Fruit fly (Drosophila melanogaster): ENCODE results near the gene CG11983.
A peak's percentile ranks its signal among the peaks of the same experiment; 100 is the strongest.

CG11983 gene

dm6 chr3R:8960329-8960728 lies 47.8 kb upstream of the CG11983 start (continued):
- no peak for TF ChIP-seq gce (GFP tag; IDR thresholded peaks at IDR 0.05)
- no peak for TF ChIP-seq B-H1 (GFP tag; IDR thresholded peaks at IDR 0.05)
- TF ChIP-seq YL-1 (GFP tag; optimal IDR thresholded peaks at IDR 0.05), result no peak
- no peak for TF ChIP-seq ftz-f1 (GFP tag; optimal IDR thresholded peaks at IDR 0.05)
- no peak for TF ChIP-seq Gug (GFP tag; IDR thresholded peaks at IDR 0.05)
- no peak for TF ChIP-seq CG16815 (GFP tag; optimal IDR thresholded peaks at IDR 0.05)
- TF ChIP-seq Hr51 (GFP tag; optimal IDR thresholded peaks at IDR 0.05), result peak in 1 of 2 experiments; percentile 86
- TF ChIP-seq hb (GFP tag; IDR thresholded peaks at IDR 0.05; ENCODE audit: partially characterized antibody), result no peak
- peak in 1 of 2 experiments; percentile 32 for TF ChIP-seq eve (GFP tag; optimal IDR thresholded peaks at IDR 0.05)
- TF ChIP-seq CG7372 (GFP tag; IDR thresholded peaks at IDR 0.05), result no peak
- TF ChIP-seq CG32772 (GFP tag; IDR thresholded peaks at IDR 0.05), result no peak
- TF ChIP-seq cg (GFP tag; optimal IDR thresholded peaks at IDR 0.05), result no peak
- no peak for TF ChIP-seq chm (GFP tag; IDR thresholded peaks at IDR 0.05)
- TF ChIP-seq dpn (GFP tag; optimal IDR thresholded peaks at IDR 0.05), result peak in 1 of 2 experiments; percentile 31
- peak; percentile 56 for TF ChIP-seq Hr3 (GFP tag; optimal IDR thresholded peaks at IDR 0.05)
- TF ChIP-seq CG9817 (tag; optimal IDR thresholded peaks at IDR 0.05), result peak; percentile 38
- peak; percentile 46 for TF ChIP-seq HHEX (GFP tag; optimal IDR thresholded peaks at IDR 0.05)
- peak; percentile 39 for TF ChIP-seq CG13296 (GFP tag; optimal IDR thresholded peaks at IDR 0.05)
- peak; percentile 85 for TF ChIP-seq gem (tag; optimal IDR thresholded peaks at IDR 0.05)
- no peak for TF ChIP-seq CG11696 (GFP tag; IDR thresholded peaks at IDR 0.05)
- TF ChIP-seq Usf (GFP tag; optimal IDR thresholded peaks at IDR 0.05), result no peak
- TF ChIP-seq CG17186 (GFP tag; optimal IDR thresholded peaks at IDR 0.05), result no peak
- TF ChIP-seq ash1 (GFP tag; optimal IDR thresholded peaks at IDR 0.05), result no peak
- no peak for TF ChIP-seq ab (GFP tag; optimal IDR thresholded peaks at IDR 0.05)
- peak; percentile 77 for TF ChIP-seq CG17361 (GFP tag; IDR thresholded peaks at IDR 0.05)
- TF ChIP-seq hbn (GFP tag; IDR thresholded peaks at IDR 0.05; ENCODE audit: partially characterized antibody), result no peak
- peak; percentile 44 for TF ChIP-seq trem (tag; optimal IDR thresholded peaks at IDR 0.05)
- TF ChIP-seq lola (GFP tag; optimal IDR thresholded peaks at IDR 0.05), result peak in 1 of 3 experiments; percentile 64
- no peak for TF ChIP-seq Adf1 (GFP tag; IDR thresholded peaks at IDR 0.05)
- no peak for TF ChIP-seq CTCF (GFP tag; optimal IDR thresholded peaks at IDR 0.05)
- TF ChIP-seq NC2α (GFP tag; optimal IDR thresholded peaks at IDR 0.05), result no peak
- no peak for TF ChIP-seq jumu (GFP tag; optimal IDR thresholded peaks at IDR 0.05)
- peak; percentile 73 for TF ChIP-seq CG18262 (tag; optimal IDR thresholded peaks at IDR 0.05)
- no peak for TF ChIP-seq luna (GFP tag; optimal IDR thresholded peaks at IDR 0.05)
- peak; percentile 67 for TF ChIP-seq CG4424 (GFP tag; optimal IDR thresholded peaks at IDR 0.05)
- no peak for TF ChIP-seq Sin3A (optimal IDR thresholded peaks at IDR 0.05)
- TF ChIP-seq Aef1 (GFP tag; IDR thresholded peaks at IDR 0.05), result peak; percentile 31; the same call in 1 of the 3 replicates
- peak; percentile 68 for TF ChIP-seq Asciz (GFP tag; optimal IDR thresholded peaks at IDR 0.05)
- no peak for TF ChIP-seq CG34376 (GFP tag; optimal IDR thresholded peaks at IDR 0.05)
- TF ChIP-seq Awh (GFP tag; IDR thresholded peaks at IDR 0.05), result no peak
- no peak; the same call in 1 of the 2 replicates for TF ChIP-seq CG3847 (GFP tag; IDR thresholded peaks at IDR 0.05)
- peak; percentile 77 for TF ChIP-seq CG2712 (tag; optimal IDR thresholded peaks at IDR 0.05)
- TF ChIP-seq Rx (GFP tag; IDR thresholded peaks at IDR 0.05), result no peak
- peak; percentile 58 for TF ChIP-seq CG9437 (GFP tag; optimal IDR thresholded peaks at IDR 0.05)
- TF ChIP-seq Camta (GFP tag; optimal IDR thresholded peaks at IDR 0.05), result no peak
- no peak for TF ChIP-seq lov (optimal IDR thresholded peaks at IDR 0.05)
- TF ChIP-seq lov (GFP tag; IDR thresholded peaks at IDR 0.05), result no peak
- TF ChIP-seq CG8359 (GFP tag; optimal IDR thresholded peaks at IDR 0.05; ENCODE audit: borderline replicate concordance), result peak; percentile 27
- no peak for TF ChIP-seq CG6654 (GFP tag; optimal IDR thresholded peaks at IDR 0.05)
- no peak for TF ChIP-seq CG14014 (GFP tag; IDR thresholded peaks at IDR 0.05)
- TF ChIP-seq Side (GFP tag; optimal IDR thresholded peaks at IDR 0.05), result no peak
- TF ChIP-seq zen2 (GFP tag; IDR thresholded peaks at IDR 0.05; ENCODE audit: partially characterized antibody), result no peak
- TF ChIP-seq CG7786 (GFP tag; optimal IDR thresholded peaks at IDR 0.05), result no peak

Data from whole organism, embryonic.